Worm (Caenorhabditis elegans) whole organism, young adult: ENCODE results near the gene F26A1.1.

ENCODE experiments used
- B0035.1 ChIP-seq: sonication (generic microtip); optimal IDR thresholded peaks from 2 replicates; lab custom pipeline; 2016; ENCODE audit warnings: missing genetic modification characterization, mild to moderate bottlenecking, missing compliant biosample characterization, missing genotype, missing genetic modification reagents
- B0261.1 ChIP-seq: sonication (generic microtip); optimal IDR thresholded peaks from 2 replicates; lab custom pipeline; 2016; ENCODE audit warnings: mild to moderate bottlenecking, missing genetic modification characterization, moderate library complexity, missing compliant biosample characterization
- B0336.3 ChIP-seq: fragments of 200-800 bp; sonication (Bioruptor generic); IDR thresholded peaks from 2 replicates; pipeline ENCODE4 v1.3.6; 2022; ENCODE audit warnings: missing genetic modification characterization, missing compliant biosample characterization
- C06A6.2 ChIP-seq: fragments of 200-800 bp; sonication (Bioruptor generic); conservative IDR thresholded peaks from 2 replicates; pipeline ENCODE4 v1.3.6; 2022; ENCODE audit warnings: missing genetic modification characterization, missing compliant biosample characterization
- T26A5.8 ChIP-seq: sonication (generic microtip); optimal IDR thresholded peaks from 2 replicates; lab custom pipeline; 2016; ENCODE audit warnings: missing genetic modification characterization, missing compliant biosample characterization
- Y79H2A.3 ChIP-seq: fragments of 200-800 bp; sonication (Bioruptor generic); conservative IDR thresholded peaks from 2 replicates; pipeline ENCODE4 v1.3.6; 2022; ENCODE audit warnings: missing genetic modification reagents, missing genetic modification characterization, missing compliant biosample characterization
- aptf-2 ChIP-seq: fragments of 200-800 bp; sonication (Bioruptor generic); conservative IDR thresholded peaks from 2 replicates; pipeline ENCODE4 v1.3.6; 2022; ENCODE audit warnings: missing genetic modification reagents, missing genetic modification characterization, missing compliant biosample characterization
- atf-7 ChIP-seq: sonication (generic microtip); optimal IDR thresholded peaks from 2 replicates; lab custom pipeline; 2017; ENCODE audit warnings: mild to moderate bottlenecking, missing genetic modification characterization, missing compliant biosample characterization
- athp-1 ChIP-seq: sonication (generic microtip); optimal IDR thresholded peaks from 2 replicates; lab custom pipeline; 2017; ENCODE audit warnings: mild to moderate bottlenecking, missing genetic modification characterization, missing compliant biosample characterization
- attf-6 ChIP-seq: fragments of 200-800 bp; sonication (Bioruptor generic); IDR thresholded peaks from 2 replicates; pipeline ENCODE4 v1.3.6; 2022; ENCODE audit warnings: missing genetic modification reagents, missing genetic modification characterization, missing compliant biosample characterization
- cebp-2 ChIP-seq: fragments of 200-800 bp; sonication (Bioruptor generic); IDR thresholded peaks from 2 replicates; pipeline ENCODE4 v1.3.6; 2022; ENCODE audit warnings: missing genetic modification characterization, missing compliant biosample characterization
- ceh-27 ChIP-seq: fragments of 200-800 bp; sonication (Bioruptor generic); optimal IDR thresholded peaks from 2 replicates; lab custom pipeline; 2018; ENCODE audit warnings: mild to moderate bottlenecking, missing genetic modification characterization, moderate library complexity, missing compliant biosample characterization
- ceh-79 ChIP-seq: sonication (generic microtip); optimal IDR thresholded peaks from 2 replicates; lab custom pipeline; 2017; ENCODE audit warnings: mild to moderate bottlenecking, missing genetic modification characterization, missing compliant biosample characterization
- ceh-91 ChIP-seq: fragments of 200-800 bp; sonication (Bioruptor generic); IDR thresholded peaks from 2 replicates; pipeline ENCODE4 v1.3.6; 2022; ENCODE audit warnings: missing genetic modification reagents, missing genetic modification characterization, missing compliant biosample characterization
- chd-7 ChIP-seq: sonication (generic microtip); optimal IDR thresholded peaks from 2 replicates; lab custom pipeline; 2016; ENCODE audit warnings: mild to moderate bottlenecking, missing genetic modification characterization, moderate library complexity, missing compliant biosample characterization
- dox-1 ChIP-seq: fragments of 200-800 bp; sonication (Bioruptor generic); IDR thresholded peaks from 2 replicates; pipeline ENCODE4 v1.3.6; 2022; ENCODE audit warnings: missing genetic modification reagents, missing genetic modification characterization, missing compliant biosample characterization
- dpff-1 ChIP-seq: sonication (generic microtip); optimal IDR thresholded peaks from 2 replicates; lab custom pipeline; 2017; ENCODE audit warnings: mild to moderate bottlenecking, missing genetic modification characterization, missing compliant biosample characterization
- dpl-1 ChIP-seq: fragments of 150-350 bp; optimal IDR thresholded peaks from 2 replicates; lab custom pipeline; 2014; ENCODE audit warnings: missing biosample characterization, missing genetic modification reagents, missing genetic modification characterization
- egl-18 ChIP-seq: fragments of 200-800 bp; sonication (Bioruptor generic); IDR thresholded peaks from 2 replicates; pipeline ENCODE4 v1.3.6; 2022; ENCODE audit warnings: missing genetic modification reagents, missing genetic modification characterization, missing compliant biosample characterization
- ekl-4 ChIP-seq: fragments of 200-800 bp; sonication (Bioruptor generic); IDR thresholded peaks from 2 replicates; pipeline ENCODE4 v1.3.6; 2022; ENCODE audit warnings: missing genetic modification reagents, missing genetic modification characterization, missing compliant biosample characterization
- gei-17 ChIP-seq: fragments of 200-800 bp; sonication (Bioruptor generic); optimal IDR thresholded peaks from 2 replicates; lab custom pipeline; 2018; ENCODE audit warnings: mild to moderate bottlenecking, missing genetic modification characterization, missing compliant biosample characterization
- him-1 ChIP-seq: sonication (generic microtip); optimal IDR thresholded peaks from 2 replicates; lab custom pipeline; 2016; ENCODE audit warnings: missing genotype, missing genetic modification reagents, missing genetic modification characterization, missing compliant biosample characterization
- hmg-1.2 ChIP-seq: fragments of 200-800 bp; sonication (Bioruptor generic); IDR thresholded peaks from 2 replicates; pipeline ENCODE4 v1.3.6; 2022; ENCODE audit warnings: missing genetic modification reagents, missing genetic modification characterization, missing compliant biosample characterization
- hmg-20 ChIP-seq: fragments of 200-800 bp; sonication (Bioruptor generic); IDR thresholded peaks from 2 replicates; pipeline ENCODE4 v1.3.6; 2022; ENCODE audit warnings: missing genetic modification reagents, missing genetic modification characterization, missing compliant biosample characterization
- let-526 ChIP-seq: fragments of 200-800 bp; sonication (Bioruptor generic); IDR thresholded peaks from 2 replicates; pipeline ENCODE4 v1.3.6; 2022; ENCODE audit warnings: missing genetic modification reagents, missing genetic modification characterization, missing compliant biosample characterization
- lin-26 ChIP-seq: fragments of 200-800 bp; sonication (Bioruptor generic); IDR thresholded peaks from 2 replicates; pipeline ENCODE4 v1.3.6; 2022; ENCODE audit warnings: missing genetic modification reagents, missing genetic modification characterization, missing compliant biosample characterization
- lin-35 ChIP-seq, 3 experiments: fragments of 150-350 bp in 2 of 3; sonication (generic microtip) in 1 of 3; optimal IDR thresholded peaks; 2 replicates each; lab custom pipeline; 2014 to 2018; ENCODE audit warnings: missing biosample characterization in 3 of 3, missing genetic modification characterization in 3 of 3, missing genetic modification reagents in 3 of 3
- lsl-1 ChIP-seq: fragments of 200-800 bp; sonication (Bioruptor generic); optimal IDR thresholded peaks from 2 replicates; lab custom pipeline; 2018; ENCODE audit warnings: mild to moderate bottlenecking, missing genetic modification characterization, moderate library complexity, missing compliant biosample characterization
- madf-3 ChIP-seq: fragments of 200-800 bp; sonication (Bioruptor generic); IDR thresholded peaks from 2 replicates; pipeline ENCODE4 v1.3.6; 2022; ENCODE audit warnings: missing genetic modification reagents, missing genetic modification characterization, missing compliant biosample characterization
- madf-6 ChIP-seq: fragments of 200-800 bp; sonication (Bioruptor generic); IDR thresholded peaks from 2 replicates; pipeline ENCODE4 v1.3.6; 2022; ENCODE audit warnings: missing genetic modification reagents, missing genetic modification characterization, missing compliant biosample characterization
- madf-8 ChIP-seq: fragments of 200-800 bp; sonication (Bioruptor generic); conservative IDR thresholded peaks from 2 replicates; pipeline ENCODE4 v1.3.6; 2022; ENCODE audit warnings: missing genetic modification reagents, missing genetic modification characterization, missing compliant biosample characterization
- mes-4 ChIP-seq: sonication (generic microtip); optimal IDR thresholded peaks from 2 replicates; lab custom pipeline; 2016; ENCODE audit warnings: missing genotype, missing genetic modification characterization, missing compliant biosample characterization
- mxl-1 ChIP-seq: sonication (generic microtip); optimal IDR thresholded peaks from 2 replicates; lab custom pipeline; 2016; ENCODE audit warnings: missing genetic modification characterization, missing compliant biosample characterization
- nfya-2 ChIP-seq: fragments of 200-800 bp; sonication (Bioruptor generic); IDR thresholded peaks from 2 replicates; pipeline ENCODE4 v1.3.6; 2022; ENCODE audit warnings: missing genetic modification reagents, missing genetic modification characterization, missing compliant biosample characterization
- nhr-179 ChIP-seq: sonication (generic microtip); optimal IDR thresholded peaks from 2 replicates; lab custom pipeline; 2016; ENCODE audit warnings: mild to moderate bottlenecking, missing genetic modification characterization, missing compliant biosample characterization
- nhr-27 ChIP-seq: fragments of 200-800 bp; sonication (Bioruptor generic); optimal IDR thresholded peaks from 2 replicates; lab custom pipeline; 2018; ENCODE audit warnings: mild to moderate bottlenecking, missing genetic modification characterization, moderate library complexity, missing compliant biosample characterization
- nhr-90 ChIP-seq: sonication (generic microtip); optimal IDR thresholded peaks from 2 replicates; lab custom pipeline; 2016; ENCODE audit warnings: missing genotype, mild to moderate bottlenecking, missing genetic modification characterization, missing compliant biosample characterization
- pbrm-1 ChIP-seq: fragments of 200-800 bp; sonication (Bioruptor generic); IDR thresholded peaks from 2 replicates; pipeline ENCODE4 v1.3.6; 2022; ENCODE audit warnings: missing genetic modification reagents, missing genetic modification characterization, missing compliant biosample characterization
- rcor-1 ChIP-seq: fragments of 200-800 bp; sonication (Bioruptor generic); IDR thresholded peaks from 2 replicates; pipeline ENCODE4 v1.3.6; 2022; ENCODE audit warnings: missing genetic modification reagents, missing genetic modification characterization, missing compliant biosample characterization
- sptf-2 ChIP-seq: fragments of 200-800 bp; sonication (Bioruptor generic); optimal IDR thresholded peaks from 2 replicates; lab custom pipeline; 2018; ENCODE audit warnings: mild to moderate bottlenecking, missing genetic modification characterization, missing compliant biosample characterization
- tlf-1 ChIP-seq: fragments of 200-800 bp; sonication (Bioruptor generic); optimal IDR thresholded peaks from 2 replicates; lab custom pipeline; 2018; ENCODE audit warnings: mild to moderate bottlenecking, missing genetic modification characterization, missing compliant biosample characterization
- xnd-1 ChIP-seq: sonication (generic microtip); optimal IDR thresholded peaks from 2 replicates; lab custom pipeline; 2016; ENCODE audit warnings: missing genotype, missing genetic modification reagents, missing genetic modification characterization, missing compliant biosample characterization
- ztf-25 ChIP-seq: fragments of 200-800 bp; sonication (Bioruptor generic); IDR thresholded peaks from 2 replicates; pipeline ENCODE4 v1.3.6; 2022; ENCODE audit warnings: missing genetic modification reagents, missing genetic modification characterization, missing compliant biosample characterization
- ztf-28 ChIP-seq: fragments of 200-800 bp; sonication (Bioruptor generic); IDR thresholded peaks from 2 replicates; pipeline ENCODE4 v1.3.6; 2022; ENCODE audit warnings: missing genetic modification reagents, missing genetic modification characterization, missing compliant biosample characterization
- ztf-3 ChIP-seq: fragments of 200-800 bp; sonication (Bioruptor generic); optimal IDR thresholded peaks from 2 replicates; lab custom pipeline; 2018; ENCODE audit warnings: mild to moderate bottlenecking, missing genetic modification characterization, missing compliant biosample characterization
- ztf-6 ChIP-seq: fragments of 200-800 bp; sonication (Bioruptor generic); IDR thresholded peaks from 2 replicates; pipeline ENCODE4 v1.3.6; 2022; ENCODE audit warnings: missing genetic modification reagents, missing genetic modification characterization, missing compliant biosample characterization

F26A1.1 gene

ce11 chrIII:4895313-4895712, 45.0 kb downstream of the F26A1.1 start:
- no peak for TF ChIP-seq ekl-4
- TF ChIP-seq Y79H2A.3 (GFP tag; lab: Robert Waterston, UW): no peak
- no peak for TF ChIP-seq cebp-2
- TF ChIP-seq C06A6.2: no peak
- no peak for TF ChIP-seq lin-26 (GFP tag; lab: Robert Waterston, UW)
- TF ChIP-seq nhr-179: no peak
- no peak for TF ChIP-seq madf-6 (GFP tag; lab: Robert Waterston, UW)
- no peak for TF ChIP-seq ztf-6 (GFP tag; lab: Robert Waterston, UW)
- TF ChIP-seq egl-18 (GFP tag; lab: Robert Waterston, UW): no peak
- TF ChIP-seq dpl-1 (GFP tag; lab: Kevin White, UChicago): no peak
- no peak for TF ChIP-seq mes-4
- TF ChIP-seq rcor-1: no peak

DNA sequence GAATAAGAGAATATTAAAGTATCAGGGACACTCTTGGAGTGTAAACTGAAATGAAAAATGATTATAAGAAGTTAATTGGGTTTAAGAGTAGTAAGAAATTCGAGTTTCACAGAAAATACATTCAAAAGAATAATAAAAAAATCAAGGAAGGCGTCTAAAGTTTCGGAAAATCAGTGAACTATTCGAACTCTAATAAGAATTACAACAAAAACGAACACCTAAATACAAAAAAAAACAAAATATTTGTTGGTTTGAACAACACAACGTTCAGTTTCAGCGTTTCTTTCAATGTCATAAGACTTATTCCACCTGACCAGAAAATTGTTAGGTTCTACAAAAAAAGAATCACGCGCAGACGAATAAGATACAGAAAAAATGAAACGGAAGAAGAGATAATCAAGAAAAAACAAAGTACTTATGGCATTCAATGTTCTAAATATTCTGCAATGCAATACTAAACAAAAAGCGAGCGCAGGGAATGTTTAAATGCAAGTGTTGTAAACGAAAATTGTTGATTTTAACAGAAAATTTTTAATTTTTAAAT, 48.8 kb downstream of the F26A1.1 start, which contains the start of gene nhl-2:
nhl-2 (minus strand) TSS at position 51 of the 544 bp plus-strand sequence.
- TF ChIP-seq ztf-25 (GFP tag; lab: Robert Waterston, UW) (no peak), B0336.3 (GFP tag; lab: Robert Waterston, UW) (no peak), hmg-20 (GFP tag; lab: Robert Waterston, UW) (no peak), nfya-2 (GFP tag; lab: Robert Waterston, UW) (no peak), nhr-27 (tag; lab: Kevin White, UChicago) (no peak)

DNA sequence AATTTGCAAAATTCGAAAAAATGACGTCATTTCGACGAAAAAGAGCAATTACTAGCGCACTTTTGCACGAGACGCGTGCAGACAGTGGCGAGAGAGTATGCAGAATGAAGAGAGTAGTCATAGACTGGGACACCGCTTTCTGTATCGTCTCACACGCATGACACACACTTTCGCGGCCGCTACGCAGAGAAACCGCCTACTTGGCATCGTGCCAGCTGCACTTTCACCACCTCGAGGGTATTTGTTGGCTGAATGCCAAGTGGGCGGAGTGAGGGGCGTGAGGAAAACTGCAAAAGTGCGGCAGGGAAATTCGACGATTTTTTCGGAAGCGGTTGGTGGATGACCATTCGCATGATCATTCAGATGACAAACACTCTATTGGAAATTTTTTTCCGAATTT, 49.4 kb downstream of the F26A1.1 start:
- TF ChIP-seq ceh-27 (GFP tag; lab: Kevin White, UChicago) (peak; percentile 100), T26A5.8 (tag; lab: Kevin White, UChicago) (no peak), ceh-91 (GFP tag; lab: Robert Waterston, UW) (peak; percentile 64), ztf-3 (peak; percentile 98), hmg-1.2 (GFP tag; lab: Robert Waterston, UW) (peak; percentile 95), chd-7 (tag; lab: Kevin White, UChicago) (peak; percentile 100), nhr-90 (tag; lab: Kevin White, UChicago) (peak; percentile 97), lin-35 (GFP tag; optimal IDR thresholded peaks at IDR 0.05; lab: Kevin White, UChicago) (peak in 2 of 3 experiments; percentile 68 to 96), B0035.1 (tag; lab: Kevin White, UChicago) (peak; percentile 93), madf-8 (GFP tag; lab: Robert Waterston, UW) (peak; percentile 47), let-526 (GFP tag; lab: Robert Waterston, UW) (peak; percentile 99), sptf-2 (GFP tag; lab: Kevin White, UChicago) (peak; percentile 58), athp-1 (tag; lab: Kevin White, UChicago) (peak; percentile 96), hmg-20 (GFP tag; lab: Robert Waterston, UW) (peak; percentile 83; the same call in 1 of the 2 replicates), tlf-1 (GFP tag; lab: Kevin White, UChicago) (peak; percentile 98), lin-26 (GFP tag; lab: Robert Waterston, UW) (peak; percentile 92), lsl-1 (GFP tag; lab: Kevin White, UChicago) (peak; percentile 49), dox-1 (peak; percentile 99), pbrm-1 (GFP tag; lab: Robert Waterston, UW) (peak; percentile 97), nhr-27 (tag; lab: Kevin White, UChicago) (peak; percentile 80), cebp-2 (no peak), ztf-28 (GFP tag; lab: Robert Waterston, UW) (peak; percentile 86), him-1 (tag; lab: Kevin White, UChicago) (no peak), B0261.1 (tag; lab: Kevin White, UChicago) (peak; percentile 37), xnd-1 (no peak), mxl-1 (tag; lab: Kevin White, UChicago) (peak; percentile 58), aptf-2 (GFP tag; lab: Robert Waterston, UW) (peak; percentile 73; the same call in 1 of the 2 replicates), attf-6 (GFP tag; lab: Robert Waterston, UW) (0 out of 2 replicates have a peak, but pooled peaks have one; percentile 62), dpff-1 (tag; lab: Kevin White, UChicago) (peak; percentile 7), ceh-79 (tag; lab: Kevin White, UChicago) (peak; percentile 93), madf-3 (GFP tag; lab: Robert Waterston, UW) (peak; percentile 95), atf-7 (peak; percentile 100), gei-17 (peak; percentile 92)
